Worm (Caenorhabditis elegans): ENCODE measurements around the gene F47D12.3.

- peak; percentile 36; the same call in 1 of the 2 replicates for TF ChIP-seq T22C8.4 (GFP tag; IDR thresholded peaks at IDR 0.05)
- no peak for TF ChIP-seq ztf-23 (GFP tag; IDR thresholded peaks at IDR 0.05)
- no peak for TF ChIP-seq klf-2 (GFP tag; conservative IDR thresholded peaks at IDR 0.05)
- TF ChIP-seq cog-1 (tag; optimal IDR thresholded peaks at IDR 0.05) = no peak
- TF ChIP-seq ref-1 (GFP tag; conservative IDR thresholded peaks at IDR 0.05) = no peak
- TF ChIP-seq tab-1 (GFP tag; IDR thresholded peaks at IDR 0.05) = no peak
- no peak for TF ChIP-seq ztf-29 (GFP tag; IDR thresholded peaks at IDR 0.05)
- no peak for TF ChIP-seq flt-1 (GFP tag; IDR thresholded peaks at IDR 0.05)
- TF ChIP-seq med-1 (GFP tag; optimal IDR thresholded peaks at IDR 0.05; ENCODE audit: insufficient read depth) = no peak
Measured at ce11 chrIII:6283024-6283423, 15.2 kb upstream of the F47D12.3 start.
